Fruit fly (Drosophila melanogaster): Measurements from ENCODE around the gene Klp3A.
A peak's percentile ranks its signal among the peaks of the same experiment; 100 is the strongest.

- TF ChIP-seq CG8478 (optimal IDR thresholded peaks at IDR 0.05) (no peak), usp (GFP tag; optimal IDR thresholded peaks at IDR 0.05) (no peak), psq (optimal IDR thresholded peaks at IDR 0.05) (no peak), EcR (GFP tag; optimal IDR thresholded peaks at IDR 0.05) (no peak), pan (optimal IDR thresholded peaks at IDR 0.05) (no peak), Dll (optimal IDR thresholded peaks at IDR 0.05) (peak; percentile 7)
These were observed 48.5 kb upstream of the Klp3A start for dm6 chrX:2652124-2652923.

Data from whole organism.